Worm (Caenorhabditis elegans) whole organism, young adult: ENCODE results near the gene Y119D3B.14.

Experiments used
- B0261.1 ChIP-seq: sonication (generic microtip); optimal IDR thresholded peaks from 2 replicates; lab custom pipeline; 2016; ENCODE audit warnings: mild to moderate bottlenecking, missing genetic modification characterization, moderate library complexity, missing compliant biosample characterization
- C17E4.6 ChIP-seq: fragments of 200-800 bp; sonication (Bioruptor generic); IDR thresholded peaks from 2 replicates; pipeline ENCODE4 v1.3.6; 2022; ENCODE audit warnings: missing genetic modification reagents, missing genetic modification characterization, missing compliant biosample characterization
- F22D6.2 ChIP-seq: sonication (generic microtip); optimal IDR thresholded peaks from 2 replicates; lab custom pipeline; 2016; ENCODE audit warnings: mild to moderate bottlenecking, missing genetic modification characterization, missing compliant biosample characterization
- F23B12.7 ChIP-seq: sonication (generic microtip); optimal IDR thresholded peaks from 2 replicates; lab custom pipeline; 2017; ENCODE audit warnings: missing genetic modification characterization, mild to moderate bottlenecking, missing compliant biosample characterization, antibody characterized with exemption, moderate library complexity; ENCODE audit not compliant: insufficient read depth
- F52B5.7 ChIP-seq: sonication (generic microtip); optimal IDR thresholded peaks from 2 replicates; lab custom pipeline; 2016; ENCODE audit warnings: mild to moderate bottlenecking, missing genetic modification characterization, missing compliant biosample characterization
- K12H6.12 ChIP-seq: fragments of 200-800 bp; sonication (Bioruptor generic); optimal IDR thresholded peaks from 2 replicates; lab custom pipeline; 2018; ENCODE audit warnings: mild to moderate bottlenecking, missing genetic modification characterization, missing compliant biosample characterization
- T07F8.4 ChIP-seq: sonication (generic microtip); optimal IDR thresholded peaks from 2 replicates; lab custom pipeline; 2016; ENCODE audit warnings: mild to moderate bottlenecking, missing genetic modification characterization, moderate library complexity, missing compliant biosample characterization
- Y56A3A.18 ChIP-seq: fragments of 200-800 bp; sonication (Bioruptor generic); IDR thresholded peaks from 2 replicates; pipeline ENCODE4 v1.3.6; 2022; ENCODE audit warnings: missing genetic modification reagents, missing genetic modification characterization, missing compliant biosample characterization
- Y79H2A.3 ChIP-seq: fragments of 200-800 bp; sonication (Bioruptor generic); conservative IDR thresholded peaks from 2 replicates; pipeline ENCODE4 v1.3.6; 2022; ENCODE audit warnings: missing genetic modification reagents, missing genetic modification characterization, missing compliant biosample characterization
- Y95B8A.8 ChIP-seq: fragments of 200-800 bp; sonication (Bioruptor generic); IDR thresholded peaks from 2 replicates; pipeline ENCODE4 v1.3.6; 2022; ENCODE audit warnings: missing genetic modification reagents, missing genetic modification characterization, missing compliant biosample characterization
- ama-1 ChIP-seq, 3 experiments: fragments of 150-350 bp in 1 of 3; sonication (generic microtip) in 2 of 3; optimal IDR thresholded peaks; 2 replicates each; lab custom pipeline; 2014 to 2018; ENCODE audit warnings: missing biosample characterization in 2 of 3, missing genetic modification characterization in 2 of 3, missing genetic modification reagents in 2 of 3
- aptf-3 ChIP-seq: fragments of 200-800 bp; sonication (Bioruptor generic); IDR thresholded peaks from 2 replicates; pipeline ENCODE4 v1.3.6; 2022; ENCODE audit warnings: missing genetic modification characterization, missing compliant biosample characterization
- attf-3 ChIP-seq: fragments of 200-800 bp; sonication (Bioruptor generic); conservative IDR thresholded peaks from 2 replicates; pipeline ENCODE4 v1.3.6; 2022; ENCODE audit warnings: missing genetic modification reagents, missing genetic modification characterization, missing compliant biosample characterization
- attf-5 ChIP-seq: fragments of 200-800 bp; sonication (Bioruptor generic); optimal IDR thresholded peaks from 2 replicates; lab custom pipeline; 2018; ENCODE audit warnings: mild to moderate bottlenecking, missing genetic modification characterization, missing compliant biosample characterization
- bed-1 ChIP-seq: fragments of 200-800 bp; sonication (Bioruptor generic); IDR thresholded peaks from 2 replicates; pipeline ENCODE4 v1.3.6; 2022; ENCODE audit warnings: missing genetic modification reagents, missing genetic modification characterization, missing compliant biosample characterization
- cebp-1 ChIP-seq, 2 experiments: fragments of 200-800 bp in 1 of 2; sonication (Bioruptor generic) in 1 of 2; sonication (generic microtip) in 1 of 2; IDR thresholded peaks in 1 of 2; optimal IDR thresholded peaks in 1 of 2; 2 replicates each; pipeline versions ENCODE4 v1.3.6 to Lab custom; 2017 to 2022; ENCODE audit warnings: missing compliant biosample characterization in 2 of 2, missing genetic modification characterization in 2 of 2, mild to moderate bottlenecking in 1 of 2, missing genetic modification reagents in 1 of 2, moderate library complexity in 1 of 2
- ceh-100 ChIP-seq: fragments of 200-800 bp; sonication (Bioruptor generic); IDR thresholded peaks from 2 replicates; pipeline ENCODE4 v1.3.6; 2022; ENCODE audit warnings: missing genetic modification reagents, missing genetic modification characterization, missing compliant biosample characterization
- dox-1 ChIP-seq: fragments of 200-800 bp; sonication (Bioruptor generic); IDR thresholded peaks from 2 replicates; pipeline ENCODE4 v1.3.6; 2022; ENCODE audit warnings: missing genetic modification reagents, missing genetic modification characterization, missing compliant biosample characterization
- dpl-1 ChIP-seq: fragments of 150-350 bp; optimal IDR thresholded peaks from 2 replicates; lab custom pipeline; 2014; ENCODE audit warnings: missing biosample characterization, missing genetic modification reagents, missing genetic modification characterization
- efl-1 ChIP-seq: fragments of 150-350 bp; optimal IDR thresholded peaks from 2 replicates; lab custom pipeline; 2014; ENCODE audit warnings: missing biosample characterization, missing genetic modification reagents, missing genetic modification characterization
- egl-44 ChIP-seq: fragments of 200-800 bp; sonication (Bioruptor generic); IDR thresholded peaks from 2 replicates; pipeline ENCODE4 v1.3.6; 2022; ENCODE audit warnings: missing genetic modification reagents, missing genetic modification characterization, missing compliant biosample characterization
- ets-4 ChIP-seq: fragments of 200-800 bp; sonication (Bioruptor generic); optimal IDR thresholded peaks from 2 replicates; lab custom pipeline; 2018; ENCODE audit warnings: mild to moderate bottlenecking, missing genetic modification characterization, missing compliant biosample characterization
- hmg-20 ChIP-seq: fragments of 200-800 bp; sonication (Bioruptor generic); IDR thresholded peaks from 2 replicates; pipeline ENCODE4 v1.3.6; 2022; ENCODE audit warnings: missing genetic modification reagents, missing genetic modification characterization, missing compliant biosample characterization
- lag-1 ChIP-seq: fragments of 200-800 bp; sonication (Bioruptor generic); IDR thresholded peaks from 2 replicates; pipeline ENCODE4 v1.3.6; 2022; ENCODE audit warnings: missing genetic modification reagents, missing genetic modification characterization, missing compliant biosample characterization
- lin-26 ChIP-seq: fragments of 200-800 bp; sonication (Bioruptor generic); IDR thresholded peaks from 2 replicates; pipeline ENCODE4 v1.3.6; 2022; ENCODE audit warnings: missing genetic modification reagents, missing genetic modification characterization, missing compliant biosample characterization
- lin-54 ChIP-seq: fragments of 200-800 bp; sonication (Bioruptor generic); optimal IDR thresholded peaks from 2 replicates; lab custom pipeline; 2018; ENCODE audit warnings: mild to moderate bottlenecking, missing genetic modification characterization, missing compliant biosample characterization
- lsy-27 ChIP-seq: sonication (generic microtip); optimal IDR thresholded peaks from 2 replicates; lab custom pipeline; 2017; ENCODE audit warnings: missing genetic modification characterization, mild to moderate bottlenecking, missing compliant biosample characterization, antibody characterized with exemption, missing genotype, borderline replicate concordance; ENCODE audit not compliant: insufficient read depth
- mcd-1 ChIP-seq: fragments of 200-800 bp; sonication (Bioruptor generic); IDR thresholded peaks from 2 replicates; pipeline ENCODE4 v1.3.6; 2022; ENCODE audit warnings: missing genetic modification reagents, missing genetic modification characterization, missing compliant biosample characterization
- mel-28 ChIP-seq: sonication (generic microtip); optimal IDR thresholded peaks from 2 replicates; lab custom pipeline; 2016; ENCODE audit warnings: borderline replicate concordance, mild to moderate bottlenecking, missing genetic modification characterization, missing compliant biosample characterization
- mes-4 ChIP-seq: sonication (generic microtip); optimal IDR thresholded peaks from 2 replicates; lab custom pipeline; 2016; ENCODE audit warnings: missing genotype, missing genetic modification characterization, missing compliant biosample characterization
- nhr-179 ChIP-seq: sonication (generic microtip); optimal IDR thresholded peaks from 2 replicates; lab custom pipeline; 2016; ENCODE audit warnings: mild to moderate bottlenecking, missing genetic modification characterization, missing compliant biosample characterization
- nhr-80 ChIP-seq: sonication (generic microtip); optimal IDR thresholded peaks from 2 replicates; lab custom pipeline; 2016; ENCODE audit warnings: missing genetic modification characterization, missing compliant biosample characterization
- nhr-90 ChIP-seq: sonication (generic microtip); optimal IDR thresholded peaks from 2 replicates; lab custom pipeline; 2016; ENCODE audit warnings: missing genotype, mild to moderate bottlenecking, missing genetic modification characterization, missing compliant biosample characterization
- pha-4 ChIP-seq: fragments of 150-350 bp; sonication (generic microtip); optimal IDR thresholded peaks from 2 replicates; lab custom pipeline; 2014; ENCODE audit warnings: missing biosample characterization, missing genetic modification reagents, missing genetic modification characterization
- rec-8 ChIP-seq, 2 experiments: sonication (generic microtip); optimal IDR thresholded peaks; 2 replicates each; lab custom pipeline; 2016; ENCODE audit warnings: mild to moderate bottlenecking in 2 of 2, missing genetic modification characterization in 2 of 2, missing genetic modification reagents in 2 of 2, missing genotype in 2 of 2, missing biosample characterization in 1 of 2, missing compliant biosample characterization in 1 of 2, moderate library complexity in 1 of 2
- repo-1 ChIP-seq: sonication (generic microtip); optimal IDR thresholded peaks from 2 replicates; lab custom pipeline; 2017; ENCODE audit warnings: mild to moderate bottlenecking, missing genetic modification characterization, missing compliant biosample characterization
- somi-1 ChIP-seq: fragments of 200-800 bp; sonication (Bioruptor generic); optimal IDR thresholded peaks from 2 replicates; lab custom pipeline; 2018; ENCODE audit warnings: mild to moderate bottlenecking, missing genetic modification characterization, missing compliant biosample characterization
- sptf-2 ChIP-seq: fragments of 200-800 bp; sonication (Bioruptor generic); optimal IDR thresholded peaks from 2 replicates; lab custom pipeline; 2018; ENCODE audit warnings: mild to moderate bottlenecking, missing genetic modification characterization, missing compliant biosample characterization
- tbp1 ChIP-seq: fragments of 200-800 bp; sonication (Bioruptor generic); optimal IDR thresholded peaks from 2 replicates; lab custom pipeline; 2018; ENCODE audit warnings: mild to moderate bottlenecking, missing genetic modification characterization, missing compliant biosample characterization
- zfh-2 ChIP-seq: fragments of 200-800 bp; sonication (Bioruptor generic); conservative IDR thresholded peaks from 2 replicates; pipeline ENCODE4 v1.3.6; 2022; ENCODE audit warnings: missing genetic modification reagents, missing genetic modification characterization, missing compliant biosample characterization
- ztf-22 ChIP-seq: fragments of 200-800 bp; sonication (Bioruptor generic); optimal IDR thresholded peaks from 2 replicates; lab custom pipeline; 2018; ENCODE audit warnings: mild to moderate bottlenecking, missing genetic modification characterization, moderate library complexity, missing compliant biosample characterization
- ztf-28 ChIP-seq: fragments of 200-800 bp; sonication (Bioruptor generic); IDR thresholded peaks from 2 replicates; pipeline ENCODE4 v1.3.6; 2022; ENCODE audit warnings: missing genetic modification reagents, missing genetic modification characterization, missing compliant biosample characterization
- ztf-3 ChIP-seq: fragments of 200-800 bp; sonication (Bioruptor generic); optimal IDR thresholded peaks from 2 replicates; lab custom pipeline; 2018; ENCODE audit warnings: mild to moderate bottlenecking, missing genetic modification characterization, missing compliant biosample characterization

Y119D3B.14 gene

ce11 chrIII:1216096-1216495 is 22.5 kb upstream of the Y119D3B.14 start:
- TF ChIP-seq zfh-2 (GFP tag; lab: Robert Waterston, UW): no peak
- no peak for TF ChIP-seq aptf-3 (GFP tag; lab: Robert Waterston, UW)
- TF ChIP-seq Y95B8A.8 (GFP tag; lab: Robert Waterston, UW): no peak
- TF ChIP-seq dpl-1 (GFP tag; lab: Kevin White, UChicago): no peak
- no peak for TF ChIP-seq nhr-90 (tag; lab: Kevin White, UChicago)
- no peak for TF ChIP-seq K12H6.12 (tag; lab: Kevin White, UChicago)
- TF ChIP-seq mes-4 (tag; lab: Kevin White, UChicago): no peak
- no peak for TF ChIP-seq F22D6.2
- TF ChIP-seq attf-3 (GFP tag; lab: Robert Waterston, UW): no peak
- TF ChIP-seq nhr-179: no peak
- TF ChIP-seq lsy-27: no peak
- no peak for TF ChIP-seq somi-1 (GFP tag; lab: Kevin White, UChicago)
- no peak for TF ChIP-seq mcd-1 (GFP tag; lab: Robert Waterston, UW)
- TF ChIP-seq lin-26: no peak
- no peak for TF ChIP-seq mel-28 (tag; lab: Kevin White, UChicago)
- no peak for TF ChIP-seq Y56A3A.18 (GFP tag; lab: Robert Waterston, UW)
- no peak for TF ChIP-seq ztf-28 (GFP tag; lab: Robert Waterston, UW)
- TF ChIP-seq ztf-22 (GFP tag; lab: Kevin White, UChicago): no peak

- TF ChIP-seq F52B5.7 (tag; lab: Kevin White, UChicago) (no peak), mcd-1 (GFP tag; lab: Robert Waterston, UW) (peak; percentile 38; the same call in 1 of the 2 replicates), ama-1 (optimal IDR thresholded peaks at IDR 0.05; lab: Kevin White, UChicago) (no peak), ama-1 (GFP tag; optimal IDR thresholded peaks at IDR 0.05; lab: Kevin White, UChicago) (no peak), T07F8.4 (tag; lab: Kevin White, UChicago) (no peak), bed-1 (no peak), nhr-90 (tag; lab: Kevin White, UChicago) (peak; percentile 23), attf-5 (peak; percentile 34), nhr-80 (tag; lab: Kevin White, UChicago) (peak; percentile 98), F23B12.7 (tag; lab: Kevin White, UChicago) (no peak), lag-1 (no peak), lin-54 (GFP tag; lab: Kevin White, UChicago) (peak; percentile 11), efl-1 (GFP tag; lab: Kevin White, UChicago) (no peak), ceh-100 (GFP tag; lab: Robert Waterston, UW) (no peak), dox-1 (GFP tag; lab: Robert Waterston, UW) (peak; percentile 65), tbp1 (GFP tag; lab: Kevin White, UChicago) (peak; percentile 6), egl-44 (GFP tag; lab: Robert Waterston, UW) (no peak), pha-4 (tag; lab: Kevin White, UChicago) (no peak), ztf-22 (GFP tag; lab: Kevin White, UChicago) (peak; percentile 39), sptf-2 (GFP tag; lab: Kevin White, UChicago) (no peak), hmg-20 (GFP tag; lab: Robert Waterston, UW) (no peak), ztf-3 (GFP tag; lab: Kevin White, UChicago) (no peak), lin-26 (no peak), Y79H2A.3 (GFP tag; lab: Robert Waterston, UW) (no peak), rec-8 (tag; optimal IDR thresholded peaks at IDR 0.05; lab: Kevin White, UChicago) (no peak), repo-1 (tag; lab: Kevin White, UChicago) (no peak), B0261.1 (no peak), cebp-1 (GFP tag; IDR thresholded peaks at IDR 0.05; lab: Robert Waterston, UW) (no peak), cebp-1 (tag; optimal IDR thresholded peaks at IDR 0.05; lab: Kevin White, UChicago) (peak; percentile 74), ets-4 (peak; percentile 14), C17E4.6 (GFP tag; lab: Robert Waterston, UW) (no peak)
Measured at ce11 chrIII:1214680-1215079, 21.1 kb upstream of the Y119D3B.14 start, which contains the start of gene Y119D3B.21. Gene Y119D3B.21 (plus strand): TSS chrIII:1215000.
